Worm (Caenorhabditis elegans) whole organism, L2 larva: ENCODE data around the gene T25F10.3.

Source experiments
- C34F6.9 ChIP-seq: fragments of 150-350 bp; optimal IDR thresholded peaks from 2 replicates; lab custom pipeline; 2014; ENCODE audit warnings: missing biosample characterization, missing genetic modification characterization
- F13H6.1 ChIP-seq: sonication (generic microtip); optimal IDR thresholded peaks from 2 replicates; lab custom pipeline; 2016; ENCODE audit warnings: missing genetic modification characterization, missing compliant biosample characterization
- R02D3.7 ChIP-seq: fragments of 150-350 bp; optimal IDR thresholded peaks from 2 replicates; lab custom pipeline; 2014; ENCODE audit warnings: missing biosample characterization, missing genetic modification characterization
- Y55F3AM.14 ChIP-seq: fragments of 200-800 bp; sonication (Bioruptor generic); optimal IDR thresholded peaks from 2 replicates; lab custom pipeline; 2018; ENCODE audit warnings: mild to moderate bottlenecking, missing genetic modification characterization, missing compliant biosample characterization
- ZK546.5 ChIP-seq: sonication (generic microtip); optimal IDR thresholded peaks from 2 replicates; lab custom pipeline; 2017; ENCODE audit warnings: missing biosample characterization, missing genetic modification characterization
- alr-1 ChIP-seq: fragments of 150-350 bp; optimal IDR thresholded peaks from 2 replicates; lab custom pipeline; 2014; ENCODE audit warnings: missing biosample characterization, missing genetic modification characterization
- blmp-1 ChIP-seq: sonication (generic microtip); optimal IDR thresholded peaks from 2 replicates; lab custom pipeline; 2017; ENCODE audit warnings: missing genetic modification characterization, mild to moderate bottlenecking, missing compliant biosample characterization, antibody characterized with exemption, moderate library complexity; ENCODE audit not compliant: insufficient read depth
- ceh-16 ChIP-seq: fragments of 150-350 bp; optimal IDR thresholded peaks from 2 replicates; lab custom pipeline; 2014; ENCODE audit warnings: missing biosample characterization, missing genetic modification characterization
- ceh-82 ChIP-seq: fragments of 150-350 bp; optimal IDR thresholded peaks from 2 replicates; lab custom pipeline; 2014; ENCODE audit warnings: missing biosample characterization, missing genetic modification characterization
- crh-2 ChIP-seq: sonication (generic microtip); optimal IDR thresholded peaks from 2 replicates; lab custom pipeline; 2017; ENCODE audit warnings: missing biosample characterization, missing genetic modification characterization
- egl-27 ChIP-seq: sonication (generic microtip); optimal IDR thresholded peaks from 3 replicates; lab custom pipeline; 2017; ENCODE audit warnings: missing biosample characterization, missing genetic modification reagents, missing genetic modification characterization
- elt-1 ChIP-seq: fragments of 150-350 bp; optimal IDR thresholded peaks from 2 replicates; lab custom pipeline; 2014; ENCODE audit warnings: missing biosample characterization, missing genetic modification characterization
- gmeb-1 ChIP-seq: fragments of 150-350 bp; optimal IDR thresholded peaks from 2 replicates; lab custom pipeline; 2014; ENCODE audit warnings: missing biosample characterization, missing genetic modification characterization
- lin-11 ChIP-seq: fragments of 150-350 bp; sonication (generic microtip); optimal IDR thresholded peaks from 2 replicates; lab custom pipeline; 2014; ENCODE audit warnings: missing biosample characterization, missing genetic modification characterization, inconsistent platforms, mixed read lengths
- lin-13 ChIP-seq: fragments of 150-350 bp; optimal IDR thresholded peaks from 2 replicates; lab custom pipeline; 2014; ENCODE audit warnings: missing biosample characterization, missing genetic modification reagents, missing genetic modification characterization
- lin-39 ChIP-seq: fragments of 150-350 bp; optimal IDR thresholded peaks from 2 replicates; lab custom pipeline; 2014; ENCODE audit warnings: missing biosample characterization, missing genetic modification reagents, missing genetic modification characterization
- lsy-2 ChIP-seq, 2 experiments: fragments of 150-350 bp in 1 of 2; sonication (generic microtip) in 1 of 2; optimal IDR thresholded peaks; 2 replicates each; lab custom pipeline; 2014 to 2017; ENCODE audit warnings: missing biosample characterization in 2 of 2, missing genetic modification characterization in 2 of 2
- mdl-1 ChIP-seq, 2 experiments: fragments of 150-350 bp in 1 of 2; sonication (generic microtip) in 1 of 2; optimal IDR thresholded peaks; 2 replicates each; lab custom pipeline; 2017; ENCODE audit warnings: missing biosample characterization in 2 of 2, missing genetic modification characterization in 2 of 2
- nhr-10 ChIP-seq: sonication (generic microtip); optimal IDR thresholded peaks from 2 replicates; lab custom pipeline; 2017; ENCODE audit warnings: missing biosample characterization, missing genetic modification characterization
- nhr-12 ChIP-seq: fragments of 150-350 bp; optimal IDR thresholded peaks from 2 replicates; lab custom pipeline; 2014; ENCODE audit warnings: missing biosample characterization, missing genetic modification characterization
- nhr-129 ChIP-seq: fragments of 150-350 bp; optimal IDR thresholded peaks from 2 replicates; lab custom pipeline; 2014; ENCODE audit warnings: missing biosample characterization, missing genetic modification characterization
- nhr-21 ChIP-seq: fragments of 150-350 bp; optimal IDR thresholded peaks from 2 replicates; lab custom pipeline; 2014; ENCODE audit warnings: missing biosample characterization, missing genetic modification characterization
- nhr-23 ChIP-seq: fragments of 150-350 bp; optimal IDR thresholded peaks from 2 replicates; lab custom pipeline; 2014; ENCODE audit warnings: missing biosample characterization, missing genetic modification reagents, missing genetic modification characterization
- nhr-237 ChIP-seq: fragments of 150-350 bp; optimal IDR thresholded peaks from 2 replicates; lab custom pipeline; 2014; ENCODE audit warnings: missing biosample characterization, missing genetic modification characterization
- nhr-77 ChIP-seq: fragments of 150-350 bp; optimal IDR thresholded peaks from 2 replicates; lab custom pipeline; 2014; ENCODE audit warnings: missing biosample characterization, missing genetic modification characterization
- peb-1 ChIP-seq: fragments of 150-350 bp; optimal IDR thresholded peaks from 2 replicates; lab custom pipeline; 2014; ENCODE audit warnings: missing biosample characterization, missing genetic modification characterization
- snpc-4 ChIP-seq: fragments of 150-350 bp; optimal IDR thresholded peaks from 2 replicates; lab custom pipeline; 2014; ENCODE audit warnings: missing biosample characterization, missing genetic modification characterization
- unc-39 ChIP-seq: fragments of 150-350 bp; optimal IDR thresholded peaks from 2 replicates; lab custom pipeline; 2014; ENCODE audit warnings: missing biosample characterization, missing genetic modification characterization
- unc-55 ChIP-seq: fragments of 150-350 bp; sonication (generic microtip); optimal IDR thresholded peaks from 3 replicates; lab custom pipeline; 2014; ENCODE audit warnings: missing biosample characterization, missing genetic modification reagents, missing genetic modification characterization
- zag-1 ChIP-seq: fragments of 150-350 bp; optimal IDR thresholded peaks from 2 replicates; lab custom pipeline; 2014; ENCODE audit warnings: missing biosample characterization, missing genetic modification characterization
- ztf-1 ChIP-seq: fragments of 200-800 bp; sonication (Bioruptor generic); conservative IDR thresholded peaks from 2 replicates; pipeline ENCODE4 v1.3.6; 2022; ENCODE audit warnings: missing genetic modification characterization, missing compliant biosample characterization
- ztf-11 ChIP-seq: sonication (generic microtip); optimal IDR thresholded peaks from 2 replicates; lab custom pipeline; 2017; ENCODE audit warnings: missing biosample characterization, missing genetic modification characterization

The T25F10.3 gene

ce11 chrV:6787906-6788430 lies 43.1 kb downstream of the T25F10.3 start, which contains the start of gene ZC404.2:
TSS of gene ZC404.2 (plus strand) at chrV:6787952.
- TF ChIP-seq nhr-21 (tag; lab: Kevin White, UChicago): no peak
- no peak for TF ChIP-seq nhr-237 (tag; lab: Kevin White, UChicago)
- no peak for TF ChIP-seq lsy-2 (tag; optimal IDR thresholded peaks at IDR 0.05; lab: Kevin White, UChicago)
- TF ChIP-seq nhr-10 (tag; lab: Kevin White, UChicago): no peak
- no peak for TF ChIP-seq lin-11 (tag; lab: Kevin White, UChicago)
- no peak for TF ChIP-seq nhr-23
- TF ChIP-seq unc-55 (GFP tag; lab: Kevin White, UChicago): no peak
- TF ChIP-seq Y55F3AM.14: no peak
- no peak for TF ChIP-seq nhr-12 (tag; lab: Kevin White, UChicago)
- no peak for TF ChIP-seq blmp-1 (tag; lab: Kevin White, UChicago)
- no peak for TF ChIP-seq ZK546.5 (tag; lab: Kevin White, UChicago)
- no peak for TF ChIP-seq lin-13
- TF ChIP-seq peb-1 (tag; lab: Kevin White, UChicago): no peak
- no peak for TF ChIP-seq ztf-1 (GFP tag; lab: Robert Waterston, UW)
- TF ChIP-seq unc-39 (tag; lab: Kevin White, UChicago): no peak
- TF ChIP-seq alr-1 (tag; lab: Kevin White, UChicago): no peak
- TF ChIP-seq elt-1 (tag; lab: Kevin White, UChicago): no peak
- TF ChIP-seq gmeb-1: no peak
- no peak for TF ChIP-seq ztf-11 (tag; lab: Kevin White, UChicago)
- TF ChIP-seq, all 48 proteins: peak for 0

- no peak for TF ChIP-seq unc-39 (tag; lab: Kevin White, UChicago)
- TF ChIP-seq elt-1 (tag; lab: Kevin White, UChicago): no peak
- TF ChIP-seq egl-27 (tag; lab: Kevin White, UChicago): no peak
- no peak for TF ChIP-seq ztf-1 (GFP tag; lab: Robert Waterston, UW)
- no peak for TF ChIP-seq R02D3.7 (tag; lab: Kevin White, UChicago)
- TF ChIP-seq ceh-16 (tag; lab: Kevin White, UChicago): no peak
- TF ChIP-seq lin-39 (tag; lab: Kevin White, UChicago): no peak
- no peak for TF ChIP-seq zag-1 (tag; lab: Kevin White, UChicago)
- no peak for TF ChIP-seq ceh-82 (tag; lab: Kevin White, UChicago)
- no peak for TF ChIP-seq ZK546.5 (tag; lab: Kevin White, UChicago)
- TF ChIP-seq Y55F3AM.14: no peak
- no peak for TF ChIP-seq nhr-12 (tag; lab: Kevin White, UChicago)
- no peak for TF ChIP-seq nhr-77 (tag; lab: Kevin White, UChicago)
- TF ChIP-seq lsy-2 (tag; optimal IDR thresholded peaks at IDR 0.05; lab: Kevin White, UChicago): no peak
- TF ChIP-seq nhr-10 (tag; lab: Kevin White, UChicago): no peak
- TF ChIP-seq, all 48 proteins: peak for 0
These were observed 47.7 kb downstream of the T25F10.3 start, which contains the start of gene gck-2 for ce11 chrV:6792565-6792964. TSS of gene gck-2 (minus strand) at chrV:6792665.

- TF ChIP-seq ZK546.5 (tag; lab: Kevin White, UChicago): no peak
- TF ChIP-seq lsy-2 (tag; optimal IDR thresholded peaks at IDR 0.05; lab: Kevin White, UChicago): peak in 1 of 2 experiments; percentile 27
- TF ChIP-seq ztf-11 (tag; lab: Kevin White, UChicago): no peak
These were observed 48.1 kb downstream of the T25F10.3 start for ce11 chrV:6792973-6793372.

- no peak for TF ChIP-seq mdl-1 (tag; optimal IDR thresholded peaks at IDR 0.05; lab: Kevin White, UChicago)
- no peak for TF ChIP-seq alr-1 (tag; lab: Kevin White, UChicago)
- peak; percentile 38 for TF ChIP-seq unc-55 (GFP tag; lab: Kevin White, UChicago)
- peak; percentile 6 for TF ChIP-seq nhr-129 (tag; lab: Kevin White, UChicago)
- TF ChIP-seq snpc-4: peak; percentile 62
- peak; percentile 27 for TF ChIP-seq ceh-16 (tag; lab: Kevin White, UChicago)
- TF ChIP-seq F13H6.1 (tag; lab: Kevin White, UChicago): peak; percentile 34
These were observed 48.9 kb downstream of the T25F10.3 start, which contains the start of gene ZC404.1 for ce11 chrV:6793744-6794239. TSS of gene ZC404.1 (plus strand) at chrV:6794189.

ce11 chrV:6796264-6796663 lies 51.4 kb downstream of the T25F10.3 start:
- TF ChIP-seq alr-1 (tag; lab: Kevin White, UChicago) (no peak), mdl-1 (tag; optimal IDR thresholded peaks at IDR 0.05; lab: Kevin White, UChicago) (no peak), lin-39 (tag; lab: Kevin White, UChicago) (no peak), C34F6.9 (tag; lab: Kevin White, UChicago) (peak; percentile 7), ceh-16 (tag; lab: Kevin White, UChicago) (no peak), gmeb-1 (no peak), snpc-4 (no peak), crh-2 (tag; lab: Kevin White, UChicago) (peak; percentile 83), peb-1 (tag; lab: Kevin White, UChicago) (no peak)
